Fruit fly (Drosophila melanogaster): ENCODE measurements around the gene CG15399.

Gene CG15399

dm6 chr2L:2765659-2766373 lies 5.8 kb downstream of the CG15399 start, which contains the start of the genes Snx21 and aph-1 (continued):
- TF ChIP-seq CG10321 (GFP tag; IDR thresholded peaks at IDR 0.05) (peak; percentile 61), PHDP (tag; optimal IDR thresholded peaks at IDR 0.05) (peak; percentile 94), Atf3 (GFP tag; optimal IDR thresholded peaks at IDR 0.05) (peak; percentile 86), ttk (GFP tag; IDR thresholded peaks at IDR 0.05) (peak; percentile 74), cad (GFP tag; optimal IDR thresholded peaks at IDR 0.05) (no peak), CG2202 (tag; optimal IDR thresholded peaks at IDR 0.05) (peak; percentile 69), ems (GFP tag; optimal IDR thresholded peaks at IDR 0.05) (peak; percentile 85), bigmax (GFP tag; optimal IDR thresholded peaks at IDR 0.05) (no peak), CG3847 (GFP tag; IDR thresholded peaks at IDR 0.05) (peak; percentile 85), CG15073 (GFP tag; optimal IDR thresholded peaks at IDR 0.05) (peak; percentile 64), croc (GFP tag; conservative IDR thresholded peaks at IDR 0.05) (peak; percentile 83), pnt (GFP tag; optimal IDR thresholded peaks at IDR 0.05) (peak; percentile 89)

- TF ChIP-seq pan (optimal IDR thresholded peaks at IDR 0.05), result no peak
- peak in 1 of 2 experiments; percentile 24 for TF ChIP-seq pan (GFP tag; optimal IDR thresholded peaks at IDR 0.05 in 1 of 2, IDR thresholded peaks at IDR 0.05 in 1 of 2)
- no peak for TF ChIP-seq NfI (GFP tag; optimal IDR thresholded peaks at IDR 0.05)
- TF ChIP-seq zen2 (GFP tag; IDR thresholded peaks at IDR 0.05; ENCODE audit: partially characterized antibody), result 0 out of 3 replicates have a peak, but pooled peaks have one; percentile 12
- peak; percentile 36 for TF ChIP-seq Med (GFP tag)
- TF ChIP-seq CG12155 (GFP tag; optimal IDR thresholded peaks at IDR 0.05), result no peak
- 0 out of 2 replicates have a peak, but pooled peaks have one; percentile 21 for TF ChIP-seq CG42726 (GFP tag; IDR thresholded peaks at IDR 0.05; ENCODE audit: partially characterized antibody)
- TF ChIP-seq Atf-2 (GFP tag; optimal IDR thresholded peaks at IDR 0.05), result no peak
- no peak for TF ChIP-seq pita (GFP tag; optimal IDR thresholded peaks at IDR 0.05)
- TF ChIP-seq Mad (GFP tag; optimal IDR thresholded peaks at IDR 0.05), result no peak
- TF ChIP-seq aop (GFP tag; IDR thresholded peaks at IDR 0.05), result peak; percentile 29; the same call in 1 of the 2 replicates
- no peak for TF ChIP-seq D19B (GFP tag; optimal IDR thresholded peaks at IDR 0.05)
- no peak for TF ChIP-seq prd (optimal IDR thresholded peaks at IDR 0.05)
- TF ChIP-seq prd (GFP tag; IDR thresholded peaks at IDR 0.05), result no peak
- no peak for TF ChIP-seq ato (GFP tag; IDR thresholded peaks at IDR 0.05; ENCODE audit: partially characterized antibody)
- no peak for TF ChIP-seq CG10321 (GFP tag; IDR thresholded peaks at IDR 0.05)
- no peak for TF ChIP-seq tll (GFP tag; optimal IDR thresholded peaks at IDR 0.05)
- TF ChIP-seq sens (GFP tag), result no peak
- no peak for TF ChIP-seq ham (GFP tag; IDR thresholded peaks at IDR 0.05)
- TF ChIP-seq fd3F (GFP tag; optimal IDR thresholded peaks at IDR 0.05), result no peak
- TF ChIP-seq CG34376 (GFP tag; optimal IDR thresholded peaks at IDR 0.05), result no peak
- TF ChIP-seq CG3726 (GFP tag; IDR thresholded peaks at IDR 0.05), result 0 out of 3 replicates have a peak, but pooled peaks have one; percentile 54
- TF ChIP-seq HLHmδ (GFP tag; optimal IDR thresholded peaks at IDR 0.05), result no peak
- TF ChIP-seq Ets65A (GFP tag), result peak; percentile 67
- TF ChIP-seq CG34224 (GFP tag; IDR thresholded peaks at IDR 0.05; ENCODE audit: partially characterized antibody), result no peak
- TF ChIP-seq Eip74EF (GFP tag; optimal IDR thresholded peaks at IDR 0.05), result no peak
- 0 out of 3 replicates have a peak, but pooled peaks have one; percentile 12 for TF ChIP-seq sr (GFP tag; IDR thresholded peaks at IDR 0.05)
Observed at dm6 chr2L:2760288-2760687, 11.3 kb downstream of the CG15399 start.

- TF ChIP-seq CG4730 (GFP tag; IDR thresholded peaks at IDR 0.05) (peak; percentile 90), CG7786 (GFP tag; optimal IDR thresholded peaks at IDR 0.05) (peak; percentile 82), Dbx (GFP tag; IDR thresholded peaks at IDR 0.05) (peak; percentile 95), salm (tag; optimal IDR thresholded peaks at IDR 0.05) (peak; percentile 77), dan (GFP tag; IDR thresholded peaks at IDR 0.05) (no peak; the same call in 1 of the 2 replicates), bowl (GFP tag; IDR thresholded peaks at IDR 0.05) (peak; percentile 15; the same call in 1 of the 2 replicates), CG4328 (GFP tag; optimal IDR thresholded peaks at IDR 0.05) (peak; percentile 82), Dfd (GFP tag; optimal IDR thresholded peaks at IDR 0.05) (no peak), MTF-1 (GFP tag; optimal IDR thresholded peaks at IDR 0.05; ENCODE audit: borderline replicate concordance) (peak; percentile 64), hth (optimal IDR thresholded peaks at IDR 0.05) (no peak), Stat92E (GFP tag; optimal IDR thresholded peaks at IDR 0.05) (peak in 1 of 3 experiments; percentile 81), repo (GFP tag; optimal IDR thresholded peaks at IDR 0.05) (peak; percentile 41)
Observed at dm6 chr2L:2759654-2760053, 11.9 kb downstream of the CG15399 start, which contains the start of the genes HemK2, Snapin and Tnpo-SR. Gene HemK2, minus strand, starts transcription at chr2L:2759677. Gene Snapin, minus strand, starts transcription at chr2L:2759677. Gene Tnpo-SR, plus strand, starts transcription at chr2L:2759924.

Data from whole organism, embryonic.